Fruit fly (Drosophila melanogaster) whole organism, embryonic: Measurements from ENCODE around the gene Atg2.

Experiments used
- Adf1 ChIP-seq: fragments of 200-800 bp; sonication (Bioruptor generic); IDR thresholded peaks from 2 replicates; pipeline ENCODE4 v1.3.6; 2022; ENCODE audit warnings: missing biosample characterization, missing genetic modification characterization
- Antp ChIP-seq: fragments of 200-800 bp; sonication (Bioruptor generic); optimal IDR thresholded peaks from 3 replicates; lab custom pipeline; 2016; ENCODE audit warnings: missing biosample characterization, missing genetic modification characterization
- Atf3 ChIP-seq: fragments of 200-800 bp; sonication (Bioruptor generic); optimal IDR thresholded peaks from 3 replicates; lab custom pipeline; 2016; ENCODE audit warnings: missing biosample characterization, missing genetic modification characterization
- Awh ChIP-seq: fragments of 200-800 bp; sonication (Bioruptor generic); IDR thresholded peaks from 2 replicates; pipeline ENCODE4, ENCODE4 v1.3.6; 2022; ENCODE audit warnings: missing biosample characterization, missing genetic modification characterization
- CG10209 ChIP-seq: fragments of 200-800 bp; sonication (Bioruptor generic); optimal IDR thresholded peaks from 3 replicates; lab custom pipeline; 2017; ENCODE audit warnings: missing biosample characterization, mild to moderate bottlenecking, missing genetic modification characterization, missing genetic modification reagents
- CG10654 ChIP-seq: fragments of 200-800 bp; sonication (Bioruptor generic); optimal IDR thresholded peaks from 2 replicates; lab custom pipeline; 2016; ENCODE audit warnings: missing biosample characterization, missing genetic modification characterization
- CG11398 ChIP-seq: fragments of 200-800 bp; sonication (Bioruptor generic); optimal IDR thresholded peaks from 2 replicates; lab custom pipeline; 2016; ENCODE audit warnings: missing biosample characterization, missing genetic modification characterization
- CG11560 ChIP-seq: fragments of 200-800 bp; sonication (Bioruptor generic); IDR thresholded peaks from 3 replicates; pipeline ENCODE4 v1.3.6; 2022; ENCODE audit warnings: missing biosample characterization, missing genetic modification characterization
- CG1233 ChIP-seq: fragments of 200-800 bp; sonication (Bioruptor generic); optimal IDR thresholded peaks from 4 replicates; lab custom pipeline; 2018; ENCODE audit warnings: missing biosample characterization, mild to moderate bottlenecking, missing genetic modification characterization
- CG15073 ChIP-seq: fragments of 200-800 bp; sonication (Bioruptor generic); optimal IDR thresholded peaks from 2 replicates; lab custom pipeline; 2016; ENCODE audit warnings: missing biosample characterization, missing genetic modification characterization
- CG15514 ChIP-seq: fragments of 200-800 bp; sonication (Bioruptor generic); optimal IDR thresholded peaks from 3 replicates; lab custom pipeline; 2017; ENCODE audit warnings: missing biosample characterization, missing genetic modification characterization, mild to moderate bottlenecking, moderate library complexity, missing genetic modification reagents
- CG15696 ChIP-seq: fragments of 200-800 bp; sonication (Bioruptor generic); optimal IDR thresholded peaks from 2 replicates; lab custom pipeline; 2019; ENCODE audit warnings: missing biosample characterization, mild to moderate bottlenecking, missing genetic modification characterization, moderate library complexity
- CG2678 ChIP-seq: fragments of 200-800 bp; sonication (Bioruptor generic); optimal IDR thresholded peaks from 3 replicates; lab custom pipeline; 2019; ENCODE audit warnings: missing biosample characterization, mild to moderate bottlenecking, missing genetic modification characterization, moderate library complexity
- CG2875 ChIP-seq: fragments of 200-800 bp; sonication (Bioruptor generic); optimal IDR thresholded peaks from 2 replicates; lab custom pipeline; 2017; ENCODE audit warnings: missing biosample characterization, mild to moderate bottlenecking, missing genetic modification characterization, missing genetic modification reagents
- CG32767 ChIP-seq: fragments of 200-800 bp; sonication (Bioruptor generic); IDR thresholded peaks from 2 replicates; pipeline ENCODE4 v1.3.6; 2022; ENCODE audit warnings: missing biosample characterization, missing genetic modification characterization
- CG3407 ChIP-seq: fragments of 200-800 bp; sonication (Bioruptor generic); optimal IDR thresholded peaks from 2 replicates; lab custom pipeline; 2018; ENCODE audit warnings: missing biosample characterization, mild to moderate bottlenecking, missing genetic modification characterization
- CG3838 ChIP-seq: fragments of 200-800 bp; sonication (Bioruptor generic); optimal IDR thresholded peaks from 3 replicates; lab custom pipeline; 2016; ENCODE audit warnings: missing biosample characterization, missing genetic modification characterization
- CG4730 ChIP-seq: fragments of 200-800 bp; sonication (Bioruptor generic); IDR thresholded peaks from 2 replicates; pipeline ENCODE4 v1.3.6; 2022; ENCODE audit warnings: missing biosample characterization, missing genetic modification characterization
- CG6654 ChIP-seq: fragments of 200-800 bp; sonication (Bioruptor generic); optimal IDR thresholded peaks from 2 replicates; lab custom pipeline; 2017; ENCODE audit warnings: missing biosample characterization, mild to moderate bottlenecking, missing genetic modification characterization
- CG6813 ChIP-seq: fragments of 200-800 bp; sonication (Bioruptor generic); optimal IDR thresholded peaks from 2 replicates; lab custom pipeline; 2017; ENCODE audit warnings: missing biosample characterization, missing genetic modification characterization, mild to moderate bottlenecking, moderate library complexity, missing genetic modification reagents
- CG7556 ChIP-seq: fragments of 200-800 bp; sonication (Bioruptor generic); optimal IDR thresholded peaks from 2 replicates; lab custom pipeline; 2017; ENCODE audit warnings: missing biosample characterization, mild to moderate bottlenecking, missing genetic modification characterization
- CG8924 ChIP-seq: fragments of 200-800 bp; optimal IDR thresholded peaks from 3 replicates; lab custom pipeline; 2019; ENCODE audit warnings: missing biosample characterization, mild to moderate bottlenecking, missing genetic modification characterization, moderate library complexity
- Drgx ChIP-seq: fragments of 200-800 bp; sonication (Bioruptor generic); IDR thresholded peaks from 2 replicates; pipeline ENCODE4 v1.3.6; 2022; ENCODE audit warnings: missing biosample characterization, missing genetic modification characterization
- Eip74EF ChIP-seq, 2 experiments: fragments of 200-800 bp in 1 of 2; fragments of >200 bp in 1 of 2; sonication (Bioruptor generic) in 1 of 2; optimal IDR thresholded peaks; 2 replicates each; lab custom pipeline; 2017 to 2019; ENCODE audit warnings: missing biosample characterization in 2 of 2, missing genetic modification characterization in 2 of 2, mild to moderate bottlenecking in 1 of 2, moderate library complexity in 1 of 2
- NFAT ChIP-seq: fragments of 200-800 bp; sonication (Bioruptor generic); IDR thresholded peaks from 2 replicates; pipeline ENCODE4 v1.3.6; 2022; ENCODE audit warnings: missing biosample characterization, missing genetic modification characterization
- Rx ChIP-seq: fragments of 200-800 bp; sonication (Bioruptor generic); IDR thresholded peaks from 2 replicates; pipeline ENCODE4 v1.3.6; 2022; ENCODE audit warnings: missing biosample characterization, missing genetic modification characterization
- Sox102F ChIP-seq: fragments of 200-800 bp; sonication (Bioruptor generic); optimal IDR thresholded peaks from 2 replicates; lab custom pipeline; 2018; ENCODE audit warnings: missing biosample characterization, mild to moderate bottlenecking, missing genetic modification characterization, moderate library complexity
- Sry-β ChIP-seq: fragments of 200-800 bp; sonication (Bioruptor generic); optimal IDR thresholded peaks from 2 replicates; lab custom pipeline; 2018; ENCODE audit warnings: missing biosample characterization, mild to moderate bottlenecking, missing genetic modification characterization, moderate library complexity
- Taf1 ChIP-seq: fragments of 200-800 bp; sonication (Bioruptor generic); IDR thresholded peaks from 2 replicates; pipeline ENCODE4 v1.3.6; 2022; ENCODE audit warnings: missing biosample characterization, missing genetic modification characterization
- Xrp1 ChIP-seq: fragments of 200-800 bp; sonication (Bioruptor generic); IDR thresholded peaks from 2 replicates; pipeline ENCODE4 v1.3.6; 2022; ENCODE audit warnings: missing biosample characterization, missing genetic modification characterization
- aop ChIP-seq: fragments of 200-800 bp; sonication (Bioruptor generic); IDR thresholded peaks from 2 replicates; pipeline ENCODE4 v1.3.6; 2022; ENCODE audit warnings: missing biosample characterization, missing genetic modification characterization
- az2 ChIP-seq: fragments of 200-800 bp; sonication (Bioruptor generic); optimal IDR thresholded peaks from 3 replicates; lab custom pipeline; 2016; ENCODE audit warnings: missing biosample characterization, missing genetic modification characterization
- bowl ChIP-seq: fragments of 200-800 bp; sonication (Bioruptor generic); IDR thresholded peaks from 2 replicates; pipeline ENCODE4 v1.3.6; 2022; ENCODE audit warnings: missing biosample characterization, missing genetic modification characterization
- caup ChIP-seq: fragments of 200-800 bp; sonication (Bioruptor generic); optimal IDR thresholded peaks from 3 replicates; lab custom pipeline; 2017; ENCODE audit warnings: missing biosample characterization, mild to moderate bottlenecking, missing genetic modification characterization, moderate library complexity; ENCODE audit not compliant: severe bottlenecking
- cg ChIP-seq: fragments of 200-800 bp; sonication (Bioruptor generic); optimal IDR thresholded peaks from 3 replicates; lab custom pipeline; 2019; ENCODE audit warnings: missing biosample characterization, mild to moderate bottlenecking, missing genetic modification characterization, moderate library complexity
- dan ChIP-seq: fragments of 200-800 bp; sonication (Bioruptor generic); IDR thresholded peaks from 2 replicates; pipeline ENCODE4 v1.3.6; 2022; ENCODE audit warnings: missing biosample characterization, missing genetic modification characterization
- dm ChIP-seq: fragments of 200-800 bp; sonication (Bioruptor generic); optimal IDR thresholded peaks from 3 replicates; lab custom pipeline; 2016; ENCODE audit warnings: missing biosample characterization, missing genetic modification characterization
- emc ChIP-seq: fragments of 200-800 bp; sonication (Bioruptor generic); optimal IDR thresholded peaks from 2 replicates; lab custom pipeline; 2016; ENCODE audit warnings: missing biosample characterization, missing genetic modification characterization
- ewg ChIP-seq: fragments of 200-800 bp; sonication (Bioruptor generic); optimal IDR thresholded peaks from 3 replicates; lab custom pipeline; 2017; ENCODE audit warnings: mild to moderate bottlenecking, missing biosample characterization, missing genetic modification reagents, missing genetic modification characterization
- fd102C ChIP-seq: fragments of 200-800 bp; sonication (Bioruptor generic); optimal IDR thresholded peaks from 2 replicates; lab custom pipeline; 2018; ENCODE audit warnings: missing biosample characterization, mild to moderate bottlenecking, missing genetic modification characterization, moderate library complexity
- hb ChIP-seq: fragments of 200-800 bp; sonication (Bioruptor generic); IDR thresholded peaks from 3 replicates; pipeline ENCODE4 v1.3.6; 2022; ENCODE audit warnings: missing biosample characterization, missing genetic modification characterization; ENCODE audit not compliant: partially characterized antibody
- kay ChIP-seq: fragments of 200-800 bp; sonication (Bioruptor generic); optimal IDR thresholded peaks from 2 replicates; lab custom pipeline; 2016; ENCODE audit warnings: missing biosample characterization, missing genetic modification characterization
- lab ChIP-seq: fragments of 200-800 bp; sonication (Bioruptor generic); optimal IDR thresholded peaks from 3 replicates; lab custom pipeline; 2017; ENCODE audit warnings: missing biosample characterization, missing genetic modification characterization, mild to moderate bottlenecking, moderate library complexity, missing genetic modification reagents
- lilli ChIP-seq: fragments of 200-800 bp; sonication (Bioruptor generic); optimal IDR thresholded peaks from 3 replicates; lab custom pipeline; 2016; ENCODE audit warnings: missing biosample characterization, missing genetic modification characterization
- onecut ChIP-seq: fragments of 200-800 bp; sonication (Bioruptor generic); IDR thresholded peaks from 2 replicates; pipeline ENCODE4 v1.3.6; 2022; ENCODE audit warnings: missing biosample characterization, missing genetic modification characterization
- phol ChIP-seq: fragments of 200-800 bp; sonication (Bioruptor generic); optimal IDR thresholded peaks from 3 replicates; lab custom pipeline; 2018; ENCODE audit warnings: missing biosample characterization, mild to moderate bottlenecking, missing genetic modification characterization, moderate library complexity
- rib ChIP-seq: fragments of 200-800 bp; sonication (Bioruptor generic); IDR thresholded peaks from 2 replicates; pipeline ENCODE4 v1.3.6; 2022; ENCODE audit warnings: missing biosample characterization, missing genetic modification characterization
- tap ChIP-seq: fragments of 200-800 bp; optimal IDR thresholded peaks from 3 replicates; lab custom pipeline; 2019; ENCODE audit warnings: missing biosample characterization, mild to moderate bottlenecking, missing genetic modification characterization, moderate library complexity
- twi ChIP-seq: fragments of 200-800 bp; optimal IDR thresholded peaks from 2 replicates; lab custom pipeline; 2019; ENCODE audit warnings: missing biosample characterization, mild to moderate bottlenecking, missing genetic modification characterization, moderate library complexity
- wek ChIP-seq: fragments of 200-800 bp; sonication (Bioruptor generic); optimal IDR thresholded peaks from 3 replicates; lab custom pipeline; 2018; ENCODE audit warnings: missing biosample characterization, mild to moderate bottlenecking, missing genetic modification characterization, moderate library complexity

Gene Atg2

DNA sequence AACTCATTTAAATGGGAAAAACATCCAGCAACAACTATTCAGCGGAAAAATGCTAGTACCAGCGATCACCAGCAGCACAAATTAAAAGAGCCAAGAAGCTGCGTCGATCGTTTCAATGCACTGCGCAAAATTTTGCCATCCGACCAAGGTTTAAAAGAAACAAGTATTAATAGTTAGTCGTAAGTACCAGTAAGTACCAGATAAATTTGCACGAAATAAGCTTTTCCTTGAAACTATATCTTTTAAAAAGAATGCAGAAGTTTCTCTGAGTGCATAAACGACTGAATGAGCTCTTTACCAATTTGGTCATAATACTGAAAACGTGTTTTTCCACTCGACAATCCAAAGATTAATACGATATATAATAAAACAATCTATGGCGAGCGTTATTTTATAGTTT, 40.9 kb upstream of the Atg2 start (continued):
- TF ChIP-seq CG10209 (GFP tag; lab: Kevin White, UChicago): peak; percentile 61
- TF ChIP-seq hb (GFP tag; lab: Robert Waterston, UW): no peak
- peak; percentile 40 for TF ChIP-seq CG8924 (tag; lab: Kevin White, UChicago)
- TF ChIP-seq Atf3: peak; percentile 4
- TF ChIP-seq CG6654 (GFP tag; lab: Kevin White, UChicago): no peak
- peak; percentile 75 for TF ChIP-seq Xrp1 (GFP tag; lab: Robert Waterston, UW)
- TF ChIP-seq az2 (GFP tag; lab: Kevin White, UChicago): peak; percentile 65
- TF ChIP-seq aop: no peak
- peak; percentile 35 for TF ChIP-seq ewg (GFP tag; lab: Kevin White, UChicago)
- TF ChIP-seq wek (GFP tag; lab: Kevin White, UChicago): no peak
- no peak for TF ChIP-seq CG32767 (GFP tag; lab: Robert Waterston, UW)
- TF ChIP-seq CG15073 (GFP tag; lab: Kevin White, UChicago): no peak
- peak; percentile 52 for TF ChIP-seq CG15514 (GFP tag; lab: Kevin White, UChicago)
- peak; percentile 60 for TF ChIP-seq emc (GFP tag; lab: Kevin White, UChicago)
- TF ChIP-seq lab: peak; percentile 82
- TF ChIP-seq twi (tag; lab: Kevin White, UChicago): no peak
- TF ChIP-seq bowl (GFP tag; lab: Robert Waterston, UW): peak; percentile 43; the same call in 1 of the 2 replicates
- peak; percentile 45 for TF ChIP-seq Adf1 (GFP tag; lab: Robert Waterston, UW)
- no peak for TF ChIP-seq dm (GFP tag; lab: Kevin White, UChicago)
- peak; percentile 81 for TF ChIP-seq Sox102F (GFP tag; lab: Kevin White, UChicago)
- peak; percentile 78 for TF ChIP-seq lilli
- TF ChIP-seq Rx (GFP tag; lab: Robert Waterston, UW): no peak
- no peak for TF ChIP-seq dan (GFP tag; lab: Robert Waterston, UW)
- TF ChIP-seq Awh: peak; percentile 71; the same call in 1 of the 2 replicates
- TF ChIP-seq CG11560 (tag; lab: Robert Waterston, UW): 0 out of 3 replicates have a peak, but pooled peaks have one; percentile 57
- peak; percentile 25 for TF ChIP-seq CG6813 (GFP tag; lab: Kevin White, UChicago)
- peak; percentile 53 for TF ChIP-seq CG7556 (GFP tag; lab: Kevin White, UChicago)
- TF ChIP-seq CG2678 (tag; lab: Kevin White, UChicago): peak; percentile 73
- peak; percentile 70; the same call in 1 of the 2 replicates for TF ChIP-seq CG4730 (GFP tag; lab: Robert Waterston, UW)
- TF ChIP-seq Antp (GFP tag; lab: Kevin White, UChicago): peak; percentile 53
- TF ChIP-seq tap (tag; lab: Kevin White, UChicago): no peak
- peak; percentile 20; the same call in 1 of the 2 replicates for TF ChIP-seq onecut
- no peak for TF ChIP-seq fd102C
- peak; percentile 84 for TF ChIP-seq Drgx (GFP tag; lab: Robert Waterston, UW)
- TF ChIP-seq caup (GFP tag; lab: Kevin White, UChicago): peak; percentile 72
- TF ChIP-seq NFAT: peak; percentile 76
- TF ChIP-seq CG10654 (GFP tag; lab: Kevin White, UChicago): peak; percentile 51
- peak; percentile 38; the same call in 1 of the 2 replicates for TF ChIP-seq Taf1 (GFP tag; lab: Robert Waterston, UW)
- 0 out of 2 replicates have a peak, but pooled peaks have one; percentile 22 for TF ChIP-seq rib
- no peak for TF ChIP-seq kay (GFP tag; lab: Kevin White, UChicago)
- peak; percentile 68 for TF ChIP-seq phol (tag; lab: Kevin White, UChicago)
- no peak for TF ChIP-seq CG1233 (GFP tag; lab: Kevin White, UChicago)
- peak in 1 of 2 experiments; percentile 45 for TF ChIP-seq Eip74EF (GFP tag; optimal IDR thresholded peaks at IDR 0.05; lab: Kevin White, UChicago)
- TF ChIP-seq CG3838 (GFP tag; lab: Kevin White, UChicago): no peak
- TF ChIP-seq CG11398: peak; percentile 26
- peak; percentile 5 for TF ChIP-seq CG3407 (GFP tag; lab: Kevin White, UChicago)
- no peak for TF ChIP-seq Sry-β (GFP tag; lab: Kevin White, UChicago)
- TF ChIP-seq CG15696 (tag; lab: Kevin White, UChicago): no peak
- no peak for TF ChIP-seq cg (GFP tag; lab: Kevin White, UChicago)
- TF ChIP-seq CG2875 (GFP tag; lab: Kevin White, UChicago): no peak
